Fruit fly (Drosophila melanogaster) whole organism, embryonic: ENCODE results near the gene CG17816.

Experiments
- CG10366 ChIP-seq: fragments of 200-800 bp; sonication (Bioruptor generic); IDR thresholded peaks from 2 replicates; pipeline ENCODE4 v1.3.6; 2022; ENCODE audit warnings: missing biosample characterization, missing genetic modification characterization
- CG12659 ChIP-seq: fragments of 200-800 bp; sonication (Bioruptor generic); optimal IDR thresholded peaks from 3 replicates; lab custom pipeline; 2017; ENCODE audit warnings: mild to moderate bottlenecking, missing biosample characterization, missing genetic modification reagents, missing genetic modification characterization
- CG13424 ChIP-seq: fragments of 200-800 bp; sonication (Bioruptor generic); optimal IDR thresholded peaks from 2 replicates; lab custom pipeline; 2019; ENCODE audit warnings: missing biosample characterization, mild to moderate bottlenecking, missing genetic modification characterization, moderate library complexity
- CG13624 ChIP-seq: fragments of 200-800 bp; sonication (Bioruptor generic); optimal IDR thresholded peaks from 2 replicates; lab custom pipeline; 2016; ENCODE audit warnings: missing biosample characterization, missing genetic modification characterization
- CG14860 ChIP-seq: fragments of 200-800 bp; sonication (Bioruptor generic); IDR thresholded peaks from 3 replicates; pipeline ENCODE4 v1.3.6; 2022; ENCODE audit warnings: missing biosample characterization, missing genetic modification characterization; ENCODE audit not compliant: partially characterized antibody
- CG1603 ChIP-seq: fragments of 200-800 bp; sonication (Bioruptor generic); optimal IDR thresholded peaks from 2 replicates; lab custom pipeline; 2019; ENCODE audit warnings: missing biosample characterization, mild to moderate bottlenecking, missing genetic modification characterization, moderate library complexity
- CG1832 ChIP-seq: fragments of 200-800 bp; sonication (Bioruptor generic); optimal IDR thresholded peaks from 2 replicates; lab custom pipeline; 2017; ENCODE audit warnings: missing biosample characterization, mild to moderate bottlenecking, missing genetic modification characterization, inconsistent platforms
- CG2712 ChIP-seq: fragments of 200-800 bp; optimal IDR thresholded peaks from 3 replicates; lab custom pipeline; 2019; ENCODE audit warnings: missing biosample characterization, mild to moderate bottlenecking, missing genetic modification characterization, moderate library complexity
- CG3163 ChIP-seq: fragments of 200-800 bp; sonication (Bioruptor generic); optimal IDR thresholded peaks from 3 replicates; lab custom pipeline; 2016; ENCODE audit warnings: missing biosample characterization, missing genetic modification characterization
- CG3407 ChIP-seq: fragments of 200-800 bp; sonication (Bioruptor generic); optimal IDR thresholded peaks from 2 replicates; lab custom pipeline; 2018; ENCODE audit warnings: missing biosample characterization, mild to moderate bottlenecking, missing genetic modification characterization
- CG4424 ChIP-seq: fragments of 200-800 bp; sonication (Bioruptor generic); optimal IDR thresholded peaks from 3 replicates; lab custom pipeline; 2016; ENCODE audit warnings: missing biosample characterization, missing genetic modification characterization
- CG4820 ChIP-seq: fragments of 200-800 bp; sonication (Bioruptor generic); optimal IDR thresholded peaks from 3 replicates; lab custom pipeline; 2016; ENCODE audit warnings: missing biosample characterization, missing genetic modification characterization
- CG5245 ChIP-seq: fragments of 200-800 bp; sonication (Bioruptor generic); optimal IDR thresholded peaks from 3 replicates; lab custom pipeline; 2016; ENCODE audit warnings: missing biosample characterization, missing genetic modification characterization
- CG7786 ChIP-seq: fragments of 200-800 bp; sonication (Bioruptor generic); optimal IDR thresholded peaks from 2 replicates; lab custom pipeline; 2016; ENCODE audit warnings: missing biosample characterization, missing genetic modification characterization
- CG9437 ChIP-seq: fragments of 200-800 bp; sonication (Bioruptor generic); optimal IDR thresholded peaks from 2 replicates; lab custom pipeline; 2018; ENCODE audit warnings: missing biosample characterization, mild to moderate bottlenecking, missing genetic modification characterization
- CkIIα-i1 ChIP-seq: fragments of 200-800 bp; sonication (Bioruptor generic); IDR thresholded peaks from 2 replicates; pipeline ENCODE4 v1.3.6; 2022; ENCODE audit warnings: missing biosample characterization, missing genetic modification characterization
- Dad ChIP-seq: fragments of 200-800 bp; sonication (Bioruptor generic); optimal IDR thresholded peaks from 3 replicates; lab custom pipeline; 2016; ENCODE audit warnings: missing biosample characterization, missing genetic modification characterization
- MTF-1 ChIP-seq: fragments of 200-800 bp; sonication (Bioruptor generic); optimal IDR thresholded peaks from 2 replicates; lab custom pipeline; 2018; ENCODE audit warnings: missing biosample characterization, mild to moderate bottlenecking, missing genetic modification characterization, borderline replicate concordance
- Meics ChIP-seq: fragments of 200-800 bp; sonication (Bioruptor generic); optimal IDR thresholded peaks from 2 replicates; lab custom pipeline; 2017; ENCODE audit warnings: missing biosample characterization, mild to moderate bottlenecking, missing genetic modification characterization
- Mrtf ChIP-seq: fragments of 200-800 bp; sonication (Bioruptor generic); IDR thresholded peaks from 3 replicates; pipeline ENCODE4 v1.3.6; 2022; ENCODE audit warnings: missing biosample characterization, missing genetic modification characterization
- PHDP ChIP-seq: fragments of 200-800 bp; sonication (Bioruptor generic); optimal IDR thresholded peaks from 3 replicates; lab custom pipeline; 2018; ENCODE audit warnings: missing biosample characterization, mild to moderate bottlenecking, missing genetic modification characterization, moderate library complexity
- Poxn ChIP-seq: fragments of 200-800 bp; sonication (Bioruptor generic); IDR thresholded peaks from 2 replicates; pipeline ENCODE4 v1.3.6; 2022; ENCODE audit warnings: missing biosample characterization, missing genetic modification characterization
- Tbp ChIP-seq: fragments of >200 bp; optimal IDR thresholded peaks from 2 replicates; lab custom pipeline; 2018; ENCODE audit warnings: missing biosample characterization, missing genetic modification characterization
- Trl ChIP-seq, 3 experiments: fragments of >200 bp in 2 of 3; fragments of 200-800 bp in 1 of 3; sonication (Bioruptor generic) in 1 of 3; optimal IDR thresholded peaks; 2 replicates in 1 of 3; 3 replicates in 2 of 3; lab custom pipeline; 2016 to 2017; ENCODE audit warnings: missing biosample characterization in 1 of 3, missing genetic modification characterization in 1 of 3
- Usf ChIP-seq: fragments of 200-800 bp; sonication (Bioruptor generic); optimal IDR thresholded peaks from 2 replicates; lab custom pipeline; 2017; ENCODE audit warnings: missing genotype, missing biosample characterization, missing genetic modification characterization
- YL-1 ChIP-seq: fragments of 200-800 bp; sonication (Bioruptor generic); optimal IDR thresholded peaks from 3 replicates; lab custom pipeline; 2017; ENCODE audit warnings: missing biosample characterization, mild to moderate bottlenecking, missing genetic modification characterization
- ash1 ChIP-seq: fragments of 200-800 bp; sonication (Bioruptor generic); optimal IDR thresholded peaks from 2 replicates; lab custom pipeline; 2018; ENCODE audit warnings: missing biosample characterization, mild to moderate bottlenecking, missing genetic modification characterization
- crc ChIP-seq: fragments of 200-800 bp; sonication (Bioruptor generic); optimal IDR thresholded peaks from 2 replicates; lab custom pipeline; 2016; ENCODE audit warnings: missing biosample characterization, missing genetic modification characterization
- crp ChIP-seq, 2 experiments: fragments of 200-800 bp; sonication (Bioruptor generic); optimal IDR thresholded peaks; 2 replicates in 1 of 2; 3 replicates in 1 of 2; lab custom pipeline; 2017; ENCODE audit warnings: missing biosample characterization in 2 of 2, missing genetic modification characterization in 2 of 2, mild to moderate bottlenecking in 1 of 2, moderate library complexity in 1 of 2
- dan ChIP-seq: fragments of 200-800 bp; sonication (Bioruptor generic); IDR thresholded peaks from 2 replicates; pipeline ENCODE4 v1.3.6; 2022; ENCODE audit warnings: missing biosample characterization, missing genetic modification characterization
- dysf ChIP-seq: fragments of 200-800 bp; sonication (Bioruptor generic); IDR thresholded peaks from 3 replicates; pipeline ENCODE4 v1.3.6; 2022; ENCODE audit warnings: missing biosample characterization, missing genetic modification characterization
- fd3F ChIP-seq: fragments of 200-800 bp; sonication (Bioruptor generic); optimal IDR thresholded peaks from 2 replicates; lab custom pipeline; 2018; ENCODE audit warnings: missing biosample characterization, mild to moderate bottlenecking, missing genetic modification characterization, moderate library complexity
- fd96Cb ChIP-seq: fragments of 200-800 bp; sonication (Bioruptor generic); optimal IDR thresholded peaks from 2 replicates; lab custom pipeline; 2018; ENCODE audit warnings: missing biosample characterization, mild to moderate bottlenecking, missing genetic modification characterization, moderate library complexity
- gfzf ChIP-seq: fragments of 200-800 bp; sonication (Bioruptor generic); optimal IDR thresholded peaks from 2 replicates; lab custom pipeline; 2016; ENCODE audit warnings: missing biosample characterization, mild to moderate bottlenecking, missing genetic modification characterization, moderate library complexity
- gro ChIP-seq: fragments of 200-800 bp; sonication (Bioruptor generic); optimal IDR thresholded peaks from 2 replicates; lab custom pipeline; 2016; ENCODE audit warnings: missing biosample characterization, missing genetic modification characterization
- h ChIP-seq: fragments of >200 bp; optimal IDR thresholded peaks from 2 replicates; lab custom pipeline; 2017
- ind ChIP-seq: fragments of 200-800 bp; sonication (Bioruptor generic); optimal IDR thresholded peaks from 3 replicates; lab custom pipeline; 2016; ENCODE audit warnings: missing biosample characterization, missing genetic modification characterization
- jigr1 ChIP-seq: fragments of 200-800 bp; sonication (Bioruptor generic); IDR thresholded peaks from 3 replicates; pipeline ENCODE4 v1.3.6; 2022; ENCODE audit warnings: missing biosample characterization, missing genetic modification characterization
- kay ChIP-seq: fragments of 200-800 bp; sonication (Bioruptor generic); optimal IDR thresholded peaks from 2 replicates; lab custom pipeline; 2016; ENCODE audit warnings: missing biosample characterization, missing genetic modification characterization
- ken ChIP-seq: fragments of 200-800 bp; sonication (Bioruptor generic); IDR thresholded peaks from 3 replicates; pipeline ENCODE4 v1.3.6; 2022; ENCODE audit warnings: missing biosample characterization, missing genetic modification characterization
- oc ChIP-seq: fragments of 200-800 bp; sonication (Bioruptor generic); optimal IDR thresholded peaks from 2 replicates; lab custom pipeline; 2018; ENCODE audit warnings: missing biosample characterization, mild to moderate bottlenecking, missing genetic modification characterization, moderate library complexity
- org-1 ChIP-seq: fragments of 200-800 bp; sonication (Bioruptor generic); optimal IDR thresholded peaks from 2 replicates; lab custom pipeline; 2017; ENCODE audit warnings: missing biosample characterization, missing genetic modification characterization
- pho ChIP-seq: fragments of 200-800 bp; sonication (Bioruptor generic); optimal IDR thresholded peaks from 2 replicates; lab custom pipeline; 2016; ENCODE audit warnings: missing biosample characterization, missing genetic modification characterization
- pita ChIP-seq: fragments of 200-800 bp; sonication (Bioruptor generic); optimal IDR thresholded peaks from 2 replicates; lab custom pipeline; 2017; ENCODE audit warnings: missing biosample characterization, mild to moderate bottlenecking, missing genetic modification characterization
- psq ChIP-seq: fragments of 200-800 bp; sonication (Bioruptor generic); optimal IDR thresholded peaks from 2 replicates; lab custom pipeline; 2017; ENCODE audit warnings: missing biosample characterization, missing genetic modification characterization
- repo ChIP-seq: fragments of 200-800 bp; sonication (Bioruptor generic); optimal IDR thresholded peaks from 2 replicates; lab custom pipeline; 2016; ENCODE audit warnings: missing biosample characterization, missing genetic modification characterization
- seq ChIP-seq: fragments of 200-800 bp; sonication (Bioruptor generic); IDR thresholded peaks from 2 replicates; pipeline ENCODE4 v1.3.6; 2022; ENCODE audit warnings: missing biosample characterization, missing genetic modification characterization
- sim ChIP-seq: fragments of 200-800 bp; sonication (Bioruptor generic); IDR thresholded peaks from 2 replicates; pipeline ENCODE4 v1.3.6; 2022; ENCODE audit warnings: missing biosample characterization, missing genetic modification characterization
- sob ChIP-seq: fragments of 200-800 bp; sonication (Bioruptor generic); IDR thresholded peaks from 2 replicates; pipeline ENCODE4 v1.3.6; 2022; ENCODE audit warnings: missing biosample characterization, missing genetic modification characterization
- unc-4 ChIP-seq: fragments of 200-800 bp; sonication (Bioruptor generic); IDR thresholded peaks from 2 replicates; pipeline ENCODE4 v1.3.6; 2022; ENCODE audit warnings: missing biosample characterization, missing genetic modification characterization; ENCODE audit not compliant: partially characterized antibody
- wek ChIP-seq: fragments of 200-800 bp; sonication (Bioruptor generic); optimal IDR thresholded peaks from 3 replicates; lab custom pipeline; 2018; ENCODE audit warnings: missing biosample characterization, mild to moderate bottlenecking, missing genetic modification characterization, moderate library complexity

Gene CG17816

dm6 chr3R:7813981-7814529, 72.5 kb downstream of the CG17816 start, which contains the start of gene CG34384 (continued):
- no peak for TF ChIP-seq CG3163 (GFP tag; lab: Kevin White, UChicago)
- TF ChIP-seq pho (GFP tag; lab: Kevin White, UChicago), result peak; percentile 65
- TF ChIP-seq sim (GFP tag; lab: Robert Waterston, UW), result no peak
- no peak for TF ChIP-seq Tbp (GFP tag; lab: Kevin White, UChicago)
- TF ChIP-seq ind, result peak; percentile 59
- TF ChIP-seq PHDP, result peak; percentile 16
- peak; percentile 42 for TF ChIP-seq CG5245 (GFP tag; lab: Kevin White, UChicago)
- TF ChIP-seq repo (GFP tag; lab: Kevin White, UChicago), result no peak
- no peak for TF ChIP-seq jigr1 (GFP tag; lab: Robert Waterston, UW)
- no peak for TF ChIP-seq h (lab: Kevin White, UChicago)
- no peak for TF ChIP-seq Dad (GFP tag; lab: Kevin White, UChicago)
- peak; percentile 36 for TF ChIP-seq CG13624 (GFP tag; lab: Kevin White, UChicago)
- TF ChIP-seq psq (GFP tag; lab: Kevin White, UChicago), result no peak
- peak; percentile 60 for TF ChIP-seq CG4820 (GFP tag; lab: Kevin White, UChicago)
- no peak for TF ChIP-seq oc (tag; lab: Kevin White, UChicago)
- TF ChIP-seq CG1832 (GFP tag; lab: Kevin White, UChicago), result no peak
- TF ChIP-seq unc-4, result no peak
- TF ChIP-seq sob (GFP tag; lab: Robert Waterston, UW), result no peak
- TF ChIP-seq gfzf, result no peak
- no peak for TF ChIP-seq Trl (optimal IDR thresholded peaks at IDR 0.05; lab: Kevin White, UChicago)
- peak; percentile 17 for TF ChIP-seq Trl (GFP tag; optimal IDR thresholded peaks at IDR 0.05; lab: Kevin White, UChicago)
- peak; percentile 20 for TF ChIP-seq crc
- no peak for TF ChIP-seq CG10366 (GFP tag; lab: Robert Waterston, UW)
- no peak for TF ChIP-seq MTF-1
- TF ChIP-seq seq (GFP tag; lab: Robert Waterston, UW), result 0 out of 2 replicates have a peak, but pooled peaks have one; percentile 30
- TF ChIP-seq Poxn (GFP tag; lab: Robert Waterston, UW), result no peak
- no peak for TF ChIP-seq CG14860 (GFP tag; lab: Robert Waterston, UW)
- peak; percentile 66 for TF ChIP-seq CG12659
- TF ChIP-seq fd96Cb, result peak; percentile 31
- TF ChIP-seq CG2712, result peak; percentile 67
- TF ChIP-seq org-1, result peak; percentile 72
- peak; percentile 13 for TF ChIP-seq Usf (GFP tag; lab: Kevin White, UChicago)
- no peak for TF ChIP-seq CkIIα-i1 (GFP tag; lab: Robert Waterston, UW)
- TF ChIP-seq kay (GFP tag; lab: Kevin White, UChicago), result no peak
- TF ChIP-seq CG4424 (GFP tag; lab: Kevin White, UChicago), result peak; percentile 69
- TF ChIP-seq dan, result no peak
- peak in 1 of 2 experiments; percentile 18 for TF ChIP-seq crp (GFP tag; optimal IDR thresholded peaks at IDR 0.05; lab: Kevin White, UChicago)
- peak; percentile 58; the same call in 2 of the 3 replicates for TF ChIP-seq dysf
- no peak for TF ChIP-seq YL-1
- TF ChIP-seq Meics, result peak; percentile 83
- TF ChIP-seq Mrtf (GFP tag; lab: Robert Waterston, UW), result no peak
- peak; percentile 9 for TF ChIP-seq fd3F (GFP tag; lab: Kevin White, UChicago)
- TF ChIP-seq ken (GFP tag; lab: Robert Waterston, UW), result no peak
- no peak for TF ChIP-seq pita (GFP tag; lab: Kevin White, UChicago)
- TF ChIP-seq CG3407 (GFP tag; lab: Kevin White, UChicago), result no peak
- TF ChIP-seq CG9437 (GFP tag; lab: Kevin White, UChicago), result peak; percentile 40
- TF ChIP-seq wek (GFP tag; lab: Kevin White, UChicago), result no peak
- peak; percentile 24 for TF ChIP-seq gro
- no peak for TF ChIP-seq CG1603 (tag; lab: Kevin White, UChicago)
- peak; percentile 35 for TF ChIP-seq CG7786 (GFP tag; lab: Kevin White, UChicago)
- TF ChIP-seq ash1 (GFP tag; lab: Kevin White, UChicago), result no peak
- peak; percentile 64 for TF ChIP-seq CG13424 (tag; lab: Kevin White, UChicago)
